Fruit fly (Drosophila melanogaster) whole organism, embryonic: ENCODE results near the gene Tssk.

Experiments used
- Adf1 ChIP-seq: fragments of 200-800 bp; sonication (Bioruptor generic); IDR thresholded peaks from 2 replicates; pipeline ENCODE4 v1.3.6; 2022; ENCODE audit warnings: missing biosample characterization, missing genetic modification characterization
- Antp ChIP-seq: fragments of 200-800 bp; sonication (Bioruptor generic); optimal IDR thresholded peaks from 3 replicates; lab custom pipeline; 2016; ENCODE audit warnings: missing biosample characterization, missing genetic modification characterization
- Atf3 ChIP-seq: fragments of 200-800 bp; sonication (Bioruptor generic); optimal IDR thresholded peaks from 3 replicates; lab custom pipeline; 2016; ENCODE audit warnings: missing biosample characterization, missing genetic modification characterization
- BEAF-32 ChIP-seq: fragments of 200-800 bp; sonication (Bioruptor generic); optimal IDR thresholded peaks from 3 replicates; lab custom pipeline; 2017; ENCODE audit warnings: missing biosample characterization, missing genetic modification characterization, mild to moderate bottlenecking, moderate library complexity, missing genetic modification reagents
- Blimp-1 ChIP-seq: fragments of 200-800 bp; sonication (Bioruptor generic); optimal IDR thresholded peaks from 3 replicates; lab custom pipeline; 2018; ENCODE audit warnings: missing biosample characterization, missing genetic modification characterization, mild to moderate bottlenecking, moderate library complexity, missing genetic modification reagents
- CG11085 ChIP-seq: fragments of 200-800 bp; sonication (Bioruptor generic); IDR thresholded peaks from 2 replicates; pipeline ENCODE4 v1.3.6; 2022; ENCODE audit warnings: missing biosample characterization, missing genetic modification characterization
- CG11456 ChIP-seq: fragments of 200-800 bp; sonication (Bioruptor generic); IDR thresholded peaks from 3 replicates; pipeline ENCODE4 v1.3.6; 2022; ENCODE audit warnings: missing biosample characterization, missing genetic modification characterization
- CG12155 ChIP-seq: fragments of 200-800 bp; sonication (Bioruptor generic); optimal IDR thresholded peaks from 3 replicates; lab custom pipeline; 2016; ENCODE audit warnings: missing biosample characterization, missing genetic modification characterization
- CG13287 ChIP-seq: fragments of 200-800 bp; sonication (Bioruptor generic); IDR thresholded peaks from 2 replicates; pipeline ENCODE4 v1.3.6; 2022; ENCODE audit warnings: missing biosample characterization, missing genetic modification characterization; ENCODE audit not compliant: partially characterized antibody
- CG14014 ChIP-seq: fragments of 200-800 bp; sonication (Bioruptor generic); IDR thresholded peaks from 2 replicates; pipeline ENCODE4 v1.3.6; 2022; ENCODE audit warnings: missing biosample characterization, missing genetic modification characterization
- CG15011 ChIP-seq: fragments of 200-800 bp; sonication (Bioruptor generic); optimal IDR thresholded peaks from 3 replicates; lab custom pipeline; 2018; ENCODE audit warnings: missing biosample characterization, mild to moderate bottlenecking, missing genetic modification characterization
- CG15696 ChIP-seq: fragments of 200-800 bp; sonication (Bioruptor generic); optimal IDR thresholded peaks from 2 replicates; lab custom pipeline; 2019; ENCODE audit warnings: missing biosample characterization, mild to moderate bottlenecking, missing genetic modification characterization, moderate library complexity
- CG1647 ChIP-seq: fragments of 200-800 bp; sonication (Bioruptor generic); optimal IDR thresholded peaks from 3 replicates; lab custom pipeline; 2016; ENCODE audit warnings: missing biosample characterization, missing genetic modification characterization
- CG2120 ChIP-seq: fragments of 200-800 bp; sonication (Bioruptor generic); optimal IDR thresholded peaks from 3 replicates; lab custom pipeline; 2016; ENCODE audit warnings: missing biosample characterization, missing genetic modification characterization
- CG2875 ChIP-seq: fragments of 200-800 bp; sonication (Bioruptor generic); optimal IDR thresholded peaks from 2 replicates; lab custom pipeline; 2017; ENCODE audit warnings: missing biosample characterization, mild to moderate bottlenecking, missing genetic modification characterization, missing genetic modification reagents
- CG30403 ChIP-seq: fragments of 200-800 bp; sonication (Bioruptor generic); optimal IDR thresholded peaks from 3 replicates; lab custom pipeline; 2016; ENCODE audit warnings: missing biosample characterization, missing genetic modification characterization
- CG33557 ChIP-seq: fragments of 200-800 bp; sonication (Bioruptor generic); optimal IDR thresholded peaks from 2 replicates; lab custom pipeline; 2019; ENCODE audit warnings: missing biosample characterization, mild to moderate bottlenecking, missing genetic modification characterization, moderate library complexity
- CG4404 ChIP-seq: fragments of 200-800 bp; sonication (Bioruptor generic); IDR thresholded peaks from 2 replicates; pipeline ENCODE4 v1.3.6; 2022; ENCODE audit warnings: missing biosample characterization, missing genetic modification characterization
- CG6689 ChIP-seq: fragments of 200-800 bp; sonication (Bioruptor generic); IDR thresholded peaks from 2 replicates; pipeline ENCODE4 v1.3.6; 2022; ENCODE audit warnings: missing biosample characterization, missing genetic modification characterization
- CG6813 ChIP-seq: fragments of 200-800 bp; sonication (Bioruptor generic); optimal IDR thresholded peaks from 2 replicates; lab custom pipeline; 2017; ENCODE audit warnings: missing biosample characterization, missing genetic modification characterization, mild to moderate bottlenecking, moderate library complexity, missing genetic modification reagents
- CG7963 ChIP-seq: fragments of 200-800 bp; sonication (Bioruptor generic); IDR thresholded peaks from 3 replicates; pipeline ENCODE4 v1.3.6; 2022; ENCODE audit warnings: missing biosample characterization, missing genetic modification characterization; ENCODE audit not compliant: partially characterized antibody
- CG8944 ChIP-seq: fragments of 200-800 bp; sonication (Bioruptor generic); optimal IDR thresholded peaks from 3 replicates; lab custom pipeline; 2016; ENCODE audit warnings: missing biosample characterization, missing genetic modification characterization
- Camta ChIP-seq: fragments of 200-800 bp; sonication (Bioruptor generic); optimal IDR thresholded peaks from 2 replicates; lab custom pipeline; 2016; ENCODE audit warnings: missing biosample characterization, missing genetic modification characterization
- Dref ChIP-seq: fragments of 200-800 bp; sonication (Bioruptor generic); IDR thresholded peaks from 2 replicates; pipeline ENCODE4 v1.3.6; 2022; ENCODE audit warnings: missing biosample characterization, missing genetic modification characterization
- Fer1 ChIP-seq: fragments of 200-800 bp; sonication (Bioruptor generic); optimal IDR thresholded peaks from 2 replicates; lab custom pipeline; 2017; ENCODE audit warnings: missing biosample characterization, mild to moderate bottlenecking, missing genetic modification characterization
- HLHmδ ChIP-seq: fragments of 200-800 bp; sonication (Bioruptor generic); optimal IDR thresholded peaks from 2 replicates; lab custom pipeline; 2018; ENCODE audit warnings: missing biosample characterization, mild to moderate bottlenecking, missing genetic modification characterization, moderate library complexity
- NC2β ChIP-seq: fragments of 200-800 bp; sonication (Bioruptor generic); optimal IDR thresholded peaks from 2 replicates; lab custom pipeline; 2016; ENCODE audit warnings: missing biosample characterization, missing genetic modification characterization
- Pdp1 ChIP-seq, 2 experiments: fragments of 200-800 bp; sonication (Bioruptor generic); optimal IDR thresholded peaks; 3 replicates each; lab custom pipeline; 2016; ENCODE audit warnings: missing biosample characterization in 2 of 2, missing genetic modification characterization in 2 of 2, mild to moderate bottlenecking in 1 of 2, moderate library complexity in 1 of 2
- Poxn ChIP-seq: fragments of 200-800 bp; sonication (Bioruptor generic); IDR thresholded peaks from 2 replicates; pipeline ENCODE4 v1.3.6; 2022; ENCODE audit warnings: missing biosample characterization, missing genetic modification characterization
- Scr ChIP-seq: fragments of 200-800 bp; sonication (Bioruptor generic); IDR thresholded peaks from 2 replicates; pipeline ENCODE4 v1.3.6; 2022; ENCODE audit warnings: missing biosample characterization, missing genetic modification characterization; ENCODE audit not compliant: partially characterized antibody
- Six4 ChIP-seq: fragments of 200-800 bp; sonication (Bioruptor generic); optimal IDR thresholded peaks from 2 replicates; lab custom pipeline; 2016; ENCODE audit warnings: missing biosample characterization, missing genetic modification characterization
- Sox102F ChIP-seq: fragments of 200-800 bp; sonication (Bioruptor generic); optimal IDR thresholded peaks from 2 replicates; lab custom pipeline; 2018; ENCODE audit warnings: missing biosample characterization, mild to moderate bottlenecking, missing genetic modification characterization, moderate library complexity
- dati ChIP-seq: fragments of 200-800 bp; sonication (Bioruptor generic); IDR thresholded peaks from 2 replicates; pipeline ENCODE4 v1.3.6; 2022; ENCODE audit warnings: missing biosample characterization, missing genetic modification characterization
- dmrt99B ChIP-seq: fragments of 200-800 bp; sonication (Bioruptor generic); optimal IDR thresholded peaks from 2 replicates; lab custom pipeline; 2018; ENCODE audit warnings: missing biosample characterization, mild to moderate bottlenecking, missing genetic modification characterization, moderate library complexity
- en ChIP-seq: fragments of 200-800 bp; sonication (Bioruptor generic); optimal IDR thresholded peaks from 2 replicates; lab custom pipeline; 2016; ENCODE audit warnings: missing biosample characterization, missing genetic modification characterization
- fd102C ChIP-seq: fragments of 200-800 bp; sonication (Bioruptor generic); optimal IDR thresholded peaks from 2 replicates; lab custom pipeline; 2018; ENCODE audit warnings: missing biosample characterization, mild to moderate bottlenecking, missing genetic modification characterization, moderate library complexity
- fd3F ChIP-seq: fragments of 200-800 bp; sonication (Bioruptor generic); optimal IDR thresholded peaks from 2 replicates; lab custom pipeline; 2018; ENCODE audit warnings: missing biosample characterization, mild to moderate bottlenecking, missing genetic modification characterization, moderate library complexity
- gsb-n ChIP-seq: fragments of 200-800 bp; sonication (Bioruptor generic); optimal IDR thresholded peaks from 3 replicates; lab custom pipeline; 2018; ENCODE audit warnings: missing biosample characterization, mild to moderate bottlenecking, missing genetic modification characterization
- ham ChIP-seq: fragments of 200-800 bp; sonication (Bioruptor generic); IDR thresholded peaks from 2 replicates; pipeline ENCODE4 v1.3.6; 2022; ENCODE audit warnings: missing biosample characterization, missing genetic modification characterization
- lab ChIP-seq: fragments of 200-800 bp; sonication (Bioruptor generic); optimal IDR thresholded peaks from 3 replicates; lab custom pipeline; 2017; ENCODE audit warnings: missing biosample characterization, missing genetic modification characterization, mild to moderate bottlenecking, moderate library complexity, missing genetic modification reagents
- mld ChIP-seq: fragments of 200-800 bp; sonication (Bioruptor generic); IDR thresholded peaks from 3 replicates; pipeline ENCODE4 v1.3.6; 2022; ENCODE audit warnings: missing biosample characterization, missing genetic modification characterization; ENCODE audit not compliant: partially characterized antibody
- p53 ChIP-seq: fragments of 200-800 bp; sonication (Bioruptor generic); optimal IDR thresholded peaks from 2 replicates; lab custom pipeline; 2016; ENCODE audit warnings: missing biosample characterization, missing genetic modification characterization
- pb ChIP-seq: fragments of 200-800 bp; sonication (Bioruptor generic); optimal IDR thresholded peaks from 3 replicates; lab custom pipeline; 2016; ENCODE audit warnings: missing biosample characterization, missing genetic modification characterization
- sens ChIP-seq: fragments of 200-800 bp; sonication (Bioruptor generic); peaks from one replicate; lab custom pipeline; 2016; ENCODE audit warnings: missing biosample characterization, missing genetic modification characterization
- sima ChIP-seq: fragments of 200-800 bp; sonication (Bioruptor generic); optimal IDR thresholded peaks from 2 replicates; lab custom pipeline; 2016; ENCODE audit warnings: missing biosample characterization, missing genetic modification characterization
- slbo ChIP-seq: fragments of 200-800 bp; sonication (Bioruptor generic); IDR thresholded peaks from 2 replicates; pipeline ENCODE4 v1.3.6; 2022; ENCODE audit warnings: missing biosample characterization, missing genetic modification characterization
- so ChIP-seq: fragments of 200-800 bp; sonication (Bioruptor generic); IDR thresholded peaks from 3 replicates; pipeline ENCODE4 v1.3.6; 2022; ENCODE audit warnings: missing biosample characterization, missing genetic modification characterization
- tio ChIP-seq: fragments of 200-800 bp; sonication (Bioruptor generic); optimal IDR thresholded peaks from 2 replicates; lab custom pipeline; 2017; ENCODE audit warnings: missing biosample characterization, missing genetic modification characterization, inconsistent platforms
- tll ChIP-seq, 2 experiments: fragments of 200-800 bp in 1 of 2; fragments of >200 bp in 1 of 2; sonication (Bioruptor generic) in 1 of 2; optimal IDR thresholded peaks; 2 replicates each; lab custom pipeline; 2017 to 2019; ENCODE audit warnings: missing biosample characterization in 2 of 2, missing genetic modification characterization in 2 of 2, mild to moderate bottlenecking in 1 of 2, moderate library complexity in 1 of 2
- vvl ChIP-seq: fragments of 200-800 bp; sonication (Bioruptor generic); IDR thresholded peaks from 2 replicates; pipeline ENCODE4 v1.3.6; 2022; ENCODE audit warnings: missing biosample characterization, missing genetic modification characterization

Gene Tssk

DNA sequence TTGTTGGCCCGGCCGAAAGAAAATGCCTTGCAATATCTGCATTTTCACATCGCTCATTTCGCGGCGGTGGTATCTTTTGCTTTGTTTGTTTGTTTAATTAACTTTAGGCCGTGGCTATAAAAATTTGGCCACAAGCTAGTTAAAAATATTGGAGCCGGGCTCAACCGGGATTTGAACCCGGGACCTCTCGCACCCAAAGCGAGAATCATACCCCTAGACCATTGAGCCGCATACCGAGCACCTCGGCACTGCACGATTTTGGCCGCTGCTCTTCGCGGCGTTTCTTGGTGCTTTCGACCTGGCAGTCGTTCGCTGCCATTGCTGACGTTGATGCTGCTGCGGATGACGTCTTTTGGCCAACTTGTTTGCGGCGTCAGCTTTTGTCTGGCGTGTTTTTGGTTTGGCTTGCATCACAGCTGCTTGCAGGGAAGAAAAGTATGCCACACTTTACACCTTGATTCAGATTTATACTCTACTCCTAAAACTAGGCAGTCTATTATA, 29.9 kb downstream of the Tssk start (continued):
- TF ChIP-seq ham (GFP tag; lab: Robert Waterston, UW) (no peak), Camta (GFP tag; lab: Kevin White, UChicago) (no peak), CG11085 (GFP tag; lab: Robert Waterston, UW) (no peak), Poxn (GFP tag; lab: Robert Waterston, UW) (no peak), CG11456 (GFP tag; lab: Robert Waterston, UW) (no peak), Adf1 (GFP tag; lab: Robert Waterston, UW) (0 out of 2 replicates have a peak, but pooled peaks have one; percentile 27), so (GFP tag; lab: Robert Waterston, UW) (no peak), CG7963 (GFP tag; lab: Robert Waterston, UW) (peak; percentile 56; the same call in 2 of the 3 replicates), fd102C (GFP tag; lab: Kevin White, UChicago) (no peak), dati (GFP tag; lab: Robert Waterston, UW) (no peak), en (GFP tag; lab: Kevin White, UChicago) (no peak), pb (GFP tag; lab: Kevin White, UChicago) (no peak), Atf3 (GFP tag; lab: Kevin White, UChicago) (peak; percentile 34), CG6813 (GFP tag; lab: Kevin White, UChicago) (no peak), sima (GFP tag; lab: Kevin White, UChicago) (no peak), CG13287 (GFP tag; lab: Robert Waterston, UW) (peak; percentile 43; the same call in 1 of the 2 replicates), Blimp-1 (no peak), CG15011 (GFP tag; lab: Kevin White, UChicago) (no peak), Scr (GFP tag; lab: Robert Waterston, UW) (peak; percentile 57; the same call in 1 of the 2 replicates), NC2β (GFP tag; lab: Kevin White, UChicago) (no peak), CG2120 (no peak), Dref (GFP tag; lab: Robert Waterston, UW) (no peak), gsb-n (tag; lab: Kevin White, UChicago) (no peak), p53 (GFP tag; lab: Kevin White, UChicago) (no peak), Antp (no peak), CG2875 (GFP tag; lab: Kevin White, UChicago) (no peak), HLHmδ (GFP tag; lab: Kevin White, UChicago) (no peak), mld (GFP tag; lab: Robert Waterston, UW) (peak; percentile 60; the same call in 1 of the 3 replicates), tio (GFP tag; lab: Kevin White, UChicago) (no peak), CG14014 (GFP tag; lab: Robert Waterston, UW) (0 out of 2 replicates have a peak, but pooled peaks have one; percentile 8), dmrt99B (tag; lab: Kevin White, UChicago) (peak; percentile 11), Six4 (GFP tag; lab: Kevin White, UChicago) (no peak), Fer1 (GFP tag; lab: Kevin White, UChicago) (no peak), vvl (GFP tag; lab: Robert Waterston, UW) (no peak), CG12155 (GFP tag; lab: Kevin White, UChicago) (no peak), Pdp1 (GFP tag; optimal IDR thresholded peaks at IDR 0.05; lab: Kevin White, UChicago) (peak in 1 of 2 experiments; percentile 47), BEAF-32 (GFP tag; lab: Kevin White, UChicago) (no peak), tll (GFP tag; optimal IDR thresholded peaks at IDR 0.05; lab: Kevin White, UChicago) (no peak), sens (peak; percentile 89)
- TF ChIP-seq, all 482 proteins: peak for 41

dm6 chr3R:18633099-18633498, 34.6 kb downstream of the Tssk start:
- TF ChIP-seq CG15696 (tag; lab: Kevin White, UChicago) (no peak), CG6689 (0 out of 2 replicates have a peak, but pooled peaks have one; percentile 21), CG8944 (no peak), lab (GFP tag; lab: Kevin White, UChicago) (peak; percentile 6), CG33557 (GFP tag; lab: Kevin White, UChicago) (no peak), HLHmδ (GFP tag; lab: Kevin White, UChicago) (no peak), CG30403 (GFP tag; lab: Kevin White, UChicago) (peak; percentile 1), CG4404 (GFP tag; lab: Robert Waterston, UW) (no peak), Sox102F (peak; percentile 45), CG1647 (GFP tag; lab: Kevin White, UChicago) (no peak), fd3F (GFP tag; lab: Kevin White, UChicago) (no peak), CG2120 (peak; percentile 6), slbo (GFP tag; lab: Robert Waterston, UW) (0 out of 2 replicates have a peak, but pooled peaks have one; percentile 8)
